Worm (Caenorhabditis elegans) whole organism, young adult: ENCODE measurements around the gene K01G5.8.

ENCODE experiments used
- B0336.3 ChIP-seq: fragments of 200-800 bp; sonication (Bioruptor generic); IDR thresholded peaks from 2 replicates; pipeline ENCODE4 v1.3.6; 2022; ENCODE audit warnings: missing genetic modification characterization, missing compliant biosample characterization
- D2030.7 ChIP-seq: fragments of 200-800 bp; sonication (Bioruptor generic); IDR thresholded peaks from 2 replicates; pipeline ENCODE4 v1.3.6; 2022; ENCODE audit warnings: missing genetic modification reagents, missing genetic modification characterization, missing compliant biosample characterization
- F10E7.11 ChIP-seq: sonication (generic microtip); optimal IDR thresholded peaks from 2 replicates; lab custom pipeline; 2017; ENCODE audit warnings: mild to moderate bottlenecking, missing genetic modification characterization, moderate library complexity, missing compliant biosample characterization
- attf-3 ChIP-seq: fragments of 200-800 bp; sonication (Bioruptor generic); conservative IDR thresholded peaks from 2 replicates; pipeline ENCODE4 v1.3.6; 2022; ENCODE audit warnings: missing genetic modification reagents, missing genetic modification characterization, missing compliant biosample characterization
- attf-6 ChIP-seq: fragments of 200-800 bp; sonication (Bioruptor generic); IDR thresholded peaks from 2 replicates; pipeline ENCODE4 v1.3.6; 2022; ENCODE audit warnings: missing genetic modification reagents, missing genetic modification characterization, missing compliant biosample characterization
- bed-2 ChIP-seq: fragments of 200-800 bp; sonication (Bioruptor generic); IDR thresholded peaks from 2 replicates; pipeline ENCODE4 v1.3.6; 2022; ENCODE audit warnings: missing genetic modification reagents, missing genetic modification characterization, missing compliant biosample characterization
- ceh-91 ChIP-seq: fragments of 200-800 bp; sonication (Bioruptor generic); IDR thresholded peaks from 2 replicates; pipeline ENCODE4 v1.3.6; 2022; ENCODE audit warnings: missing genetic modification reagents, missing genetic modification characterization, missing compliant biosample characterization
- chd-7 ChIP-seq: sonication (generic microtip); optimal IDR thresholded peaks from 2 replicates; lab custom pipeline; 2016; ENCODE audit warnings: mild to moderate bottlenecking, missing genetic modification characterization, moderate library complexity, missing compliant biosample characterization
- hlh-12 ChIP-seq: sonication (generic microtip); optimal IDR thresholded peaks from 2 replicates; lab custom pipeline; 2016; ENCODE audit warnings: missing genetic modification characterization, missing compliant biosample characterization
- nfya-1 ChIP-seq: sonication (generic microtip); optimal IDR thresholded peaks from 2 replicates; lab custom pipeline; 2017; ENCODE audit warnings: antibody characterized with exemption, missing compliant biosample characterization, missing genetic modification characterization, borderline replicate concordance; ENCODE audit not compliant: insufficient read depth
- nhr-80 ChIP-seq: sonication (generic microtip); optimal IDR thresholded peaks from 2 replicates; lab custom pipeline; 2016; ENCODE audit warnings: missing genetic modification characterization, missing compliant biosample characterization
- unc-62 ChIP-seq: fragments of 150-350 bp; optimal IDR thresholded peaks from 2 replicates; lab custom pipeline; 2014; ENCODE audit warnings: missing biosample characterization, missing genetic modification reagents, missing genetic modification characterization

ce11 chrIII:10709676-10710075, 30.9 kb downstream of the K01G5.8 start:
- TF ChIP-seq bed-2 (GFP tag; lab: Robert Waterston, UW) = no peak
- TF ChIP-seq D2030.7 (GFP tag; lab: Robert Waterston, UW) = no peak
- no peak for TF ChIP-seq B0336.3 (GFP tag; lab: Robert Waterston, UW)
- TF ChIP-seq nfya-1 (tag; lab: Kevin White, UChicago) = no peak
- TF ChIP-seq nhr-80 (tag; lab: Kevin White, UChicago) = no peak
- no peak for TF ChIP-seq ceh-91 (GFP tag; lab: Robert Waterston, UW)
- no peak for TF ChIP-seq attf-6 (GFP tag; lab: Robert Waterston, UW)
- no peak for TF ChIP-seq chd-7
- TF ChIP-seq unc-62 (GFP tag; lab: Kevin White, UChicago) = no peak
- no peak for TF ChIP-seq attf-3 (GFP tag; lab: Robert Waterston, UW)
- TF ChIP-seq F10E7.11 (tag; lab: Kevin White, UChicago) = no peak
- no peak for TF ChIP-seq hlh-12 (tag; lab: Kevin White, UChicago)
